Fruit fly (Drosophila melanogaster) whole organism, embryonic: ENCODE data around the gene CG14395.
A peak's percentile ranks its signal among the peaks of the same experiment; 100 is the strongest.

Experiments used
- CG11085 ChIP-seq: fragments of 200-800 bp; sonication (Bioruptor generic); IDR thresholded peaks from 2 replicates; pipeline ENCODE4 v1.3.6; 2022; ENCODE audit warnings: missing biosample characterization, missing genetic modification characterization
- CG13624 ChIP-seq: fragments of 200-800 bp; sonication (Bioruptor generic); optimal IDR thresholded peaks from 2 replicates; lab custom pipeline; 2016; ENCODE audit warnings: missing biosample characterization, missing genetic modification characterization
- CG13775 ChIP-seq: fragments of 200-800 bp; sonication (Bioruptor generic); optimal IDR thresholded peaks from 3 replicates; lab custom pipeline; 2017; ENCODE audit warnings: missing biosample characterization, mild to moderate bottlenecking, missing genetic modification characterization
- CG15479 ChIP-seq: fragments of 200-800 bp; sonication (Bioruptor generic); optimal IDR thresholded peaks from 3 replicates; lab custom pipeline; 2019; ENCODE audit warnings: missing biosample characterization, mild to moderate bottlenecking, missing genetic modification characterization, moderate library complexity
- CG15601 ChIP-seq: fragments of 200-800 bp; sonication (Bioruptor generic); optimal IDR thresholded peaks from 3 replicates; lab custom pipeline; 2019; ENCODE audit warnings: missing biosample characterization, mild to moderate bottlenecking, missing genetic modification characterization, moderate library complexity
- CG1602 ChIP-seq: fragments of 200-800 bp; sonication (Bioruptor generic); optimal IDR thresholded peaks from 3 replicates; lab custom pipeline; 2016; ENCODE audit warnings: missing biosample characterization, missing genetic modification characterization
- CG17568 ChIP-seq: fragments of 200-800 bp; sonication (Bioruptor generic); optimal IDR thresholded peaks from 2 replicates; lab custom pipeline; 2018; ENCODE audit warnings: missing biosample characterization, mild to moderate bottlenecking, missing genetic modification characterization, moderate library complexity
- CG17912 ChIP-seq: fragments of 200-800 bp; sonication (Bioruptor generic); optimal IDR thresholded peaks from 2 replicates; lab custom pipeline; 2018; ENCODE audit warnings: missing biosample characterization, mild to moderate bottlenecking, missing genetic modification characterization
- CG1832 ChIP-seq: fragments of 200-800 bp; sonication (Bioruptor generic); optimal IDR thresholded peaks from 2 replicates; lab custom pipeline; 2017; ENCODE audit warnings: missing biosample characterization, mild to moderate bottlenecking, missing genetic modification characterization, inconsistent platforms
- CG30403 ChIP-seq: fragments of 200-800 bp; sonication (Bioruptor generic); optimal IDR thresholded peaks from 3 replicates; lab custom pipeline; 2016; ENCODE audit warnings: missing biosample characterization, missing genetic modification characterization
- CG3163 ChIP-seq: fragments of 200-800 bp; sonication (Bioruptor generic); optimal IDR thresholded peaks from 3 replicates; lab custom pipeline; 2016; ENCODE audit warnings: missing biosample characterization, missing genetic modification characterization
- CG34224 ChIP-seq: fragments of 200-800 bp; sonication (Bioruptor generic); IDR thresholded peaks from 3 replicates; pipeline ENCODE4 v1.3.6; 2022; ENCODE audit warnings: missing biosample characterization, missing genetic modification characterization; ENCODE audit not compliant: partially characterized antibody
- CG43689 ChIP-seq: fragments of 200-800 bp; sonication (Bioruptor generic); IDR thresholded peaks from 2 replicates; pipeline ENCODE4 v1.3.6; 2022; ENCODE audit warnings: missing biosample characterization, missing genetic modification characterization
- CG4820 ChIP-seq: fragments of 200-800 bp; sonication (Bioruptor generic); optimal IDR thresholded peaks from 3 replicates; lab custom pipeline; 2016; ENCODE audit warnings: missing biosample characterization, missing genetic modification characterization
- CG6654 ChIP-seq: fragments of 200-800 bp; sonication (Bioruptor generic); optimal IDR thresholded peaks from 2 replicates; lab custom pipeline; 2017; ENCODE audit warnings: missing biosample characterization, mild to moderate bottlenecking, missing genetic modification characterization
- CG6854 ChIP-seq: fragments of 200-800 bp; sonication (Bioruptor generic); optimal IDR thresholded peaks from 3 replicates; lab custom pipeline; 2017; ENCODE audit warnings: missing biosample characterization, mild to moderate bottlenecking, missing genetic modification characterization
- CG7745 ChIP-seq: fragments of 200-800 bp; sonication (Bioruptor generic); optimal IDR thresholded peaks from 2 replicates; lab custom pipeline; 2018; ENCODE audit warnings: missing biosample characterization, mild to moderate bottlenecking, missing genetic modification characterization, moderate library complexity
- CG8290 ChIP-seq, 3 experiments: fragments of 200-800 bp; sonication (Bioruptor generic); optimal IDR thresholded peaks; 2 replicates each; lab custom pipeline; 2016 to 2019; ENCODE audit warnings: missing biosample characterization in 3 of 3, missing genetic modification characterization in 3 of 3, mild to moderate bottlenecking in 2 of 3, moderate library complexity in 1 of 3
- CG9797 ChIP-seq: fragments of 200-800 bp; sonication (Bioruptor generic); optimal IDR thresholded peaks from 3 replicates; lab custom pipeline; 2018; ENCODE audit warnings: missing biosample characterization, mild to moderate bottlenecking, missing genetic modification characterization
- CkIIα-i1 ChIP-seq: fragments of 200-800 bp; sonication (Bioruptor generic); IDR thresholded peaks from 2 replicates; pipeline ENCODE4 v1.3.6; 2022; ENCODE audit warnings: missing biosample characterization, missing genetic modification characterization
- Dfd ChIP-seq, 2 experiments: fragments of >200 bp; optimal IDR thresholded peaks; 2 replicates each; lab custom pipeline; 2017; ENCODE audit warnings: missing biosample characterization in 2 of 2, missing genetic modification characterization in 2 of 2
- Dll ChIP-seq: fragments of 200-800 bp; sonication (Bioruptor generic); IDR thresholded peaks from 4 replicates; pipeline ENCODE4 v1.3.6; 2022; ENCODE audit warnings: missing biosample characterization, missing genetic modification characterization; ENCODE audit not compliant: partially characterized antibody
- Ets97D ChIP-seq: fragments of 200-800 bp; sonication (Bioruptor generic); optimal IDR thresholded peaks from 3 replicates; lab custom pipeline; 2016; ENCODE audit warnings: missing biosample characterization, missing genetic modification characterization
- HHEX ChIP-seq: fragments of 200-800 bp; sonication (Bioruptor generic); optimal IDR thresholded peaks from 3 replicates; lab custom pipeline; 2017; ENCODE audit warnings: missing biosample characterization, mild to moderate bottlenecking, missing genetic modification characterization, missing genetic modification reagents
- MESR4 ChIP-seq: fragments of 200-800 bp; sonication (Bioruptor generic); optimal IDR thresholded peaks from 2 replicates; lab custom pipeline; 2018; ENCODE audit warnings: missing biosample characterization, mild to moderate bottlenecking, missing genetic modification characterization, moderate library complexity
- Mad ChIP-seq: fragments of 200-800 bp; sonication (Bioruptor generic); optimal IDR thresholded peaks from 2 replicates; lab custom pipeline; 2016; ENCODE audit warnings: missing biosample characterization, missing genetic modification characterization
- Meics ChIP-seq: fragments of 200-800 bp; sonication (Bioruptor generic); optimal IDR thresholded peaks from 2 replicates; lab custom pipeline; 2017; ENCODE audit warnings: missing biosample characterization, mild to moderate bottlenecking, missing genetic modification characterization
- Nf-YA ChIP-seq: fragments of 200-800 bp; sonication (Bioruptor generic); IDR thresholded peaks from 2 replicates; pipeline ENCODE4 v1.3.6; 2022; ENCODE audit warnings: missing biosample characterization, missing genetic modification characterization
- Opbp ChIP-seq: fragments of 200-800 bp; sonication (Bioruptor generic); IDR thresholded peaks from 3 replicates; pipeline ENCODE4 v1.3.6; 2022; ENCODE audit warnings: missing biosample characterization, missing genetic modification characterization; ENCODE audit not compliant: partially characterized antibody
- Xrp1 ChIP-seq: fragments of 200-800 bp; sonication (Bioruptor generic); IDR thresholded peaks from 2 replicates; pipeline ENCODE4 v1.3.6; 2022; ENCODE audit warnings: missing biosample characterization, missing genetic modification characterization
- ab ChIP-seq: fragments of 200-800 bp; sonication (Bioruptor generic); optimal IDR thresholded peaks from 2 replicates; lab custom pipeline; 2016; ENCODE audit warnings: missing biosample characterization, missing genetic modification characterization
- btn ChIP-seq: fragments of 200-800 bp; sonication (Bioruptor generic); optimal IDR thresholded peaks from 2 replicates; lab custom pipeline; 2016; ENCODE audit warnings: missing biosample characterization, missing genetic modification characterization
- dati ChIP-seq: fragments of 200-800 bp; sonication (Bioruptor generic); IDR thresholded peaks from 2 replicates; pipeline ENCODE4 v1.3.6; 2022; ENCODE audit warnings: missing biosample characterization, missing genetic modification characterization
- fu2 ChIP-seq: fragments of 200-800 bp; sonication (Bioruptor generic); optimal IDR thresholded peaks from 2 replicates; lab custom pipeline; 2016; ENCODE audit warnings: missing biosample characterization, missing genetic modification characterization
- gsb ChIP-seq: fragments of 200-800 bp; sonication (Bioruptor generic); IDR thresholded peaks from 2 replicates; pipeline ENCODE4 v1.3.6; 2022; ENCODE audit warnings: missing biosample characterization, missing genetic modification characterization
- jumu ChIP-seq: fragments of 200-800 bp; sonication (Bioruptor generic); optimal IDR thresholded peaks from 3 replicates; lab custom pipeline; 2016; ENCODE audit warnings: missing biosample characterization, missing genetic modification characterization
- kni ChIP-seq: fragments of 200-800 bp; sonication (Bioruptor generic); optimal IDR thresholded peaks from 3 replicates; lab custom pipeline; 2017; ENCODE audit warnings: mild to moderate bottlenecking, missing biosample characterization, missing genetic modification reagents, missing genetic modification characterization
- mam ChIP-seq: fragments of 200-800 bp; sonication (Bioruptor generic); optimal IDR thresholded peaks from 3 replicates; lab custom pipeline; 2016; ENCODE audit warnings: missing biosample characterization, missing genetic modification characterization
- nau ChIP-seq: fragments of 200-800 bp; sonication (Bioruptor generic); optimal IDR thresholded peaks from 3 replicates; lab custom pipeline; 2017; ENCODE audit warnings: missing biosample characterization, mild to moderate bottlenecking, missing genetic modification characterization, missing genetic modification reagents
- pan ChIP-seq, 4 experiments: fragments of >200 bp in 3 of 4; fragments of 200-800 bp in 1 of 4; sonication (Bioruptor generic) in 1 of 4; optimal IDR thresholded peaks in 3 of 4; IDR thresholded peaks in 1 of 4; 2 replicates each; pipeline versions ENCODE4 v1.3.6 to Lab custom; 2017 to 2022; ENCODE audit warnings: missing biosample characterization in 2 of 4, missing genetic modification characterization in 2 of 4, mixed read lengths in 1 of 4
- psq ChIP-seq: fragments of 200-800 bp; sonication (Bioruptor generic); optimal IDR thresholded peaks from 2 replicates; lab custom pipeline; 2017; ENCODE audit warnings: missing biosample characterization, missing genetic modification characterization
- repo ChIP-seq: fragments of 200-800 bp; sonication (Bioruptor generic); optimal IDR thresholded peaks from 2 replicates; lab custom pipeline; 2016; ENCODE audit warnings: missing biosample characterization, missing genetic modification characterization
- salm ChIP-seq: fragments of 200-800 bp; sonication (Bioruptor generic); optimal IDR thresholded peaks from 2 replicates; lab custom pipeline; 2018; ENCODE audit warnings: missing biosample characterization, mild to moderate bottlenecking, missing genetic modification characterization
- sisA ChIP-seq: fragments of 200-800 bp; sonication (Bioruptor generic); IDR thresholded peaks from 2 replicates; pipeline ENCODE4 v1.3.6; 2022; ENCODE audit warnings: missing biosample characterization, missing genetic modification characterization
- trem ChIP-seq: fragments of 200-800 bp; optimal IDR thresholded peaks from 3 replicates; lab custom pipeline; 2019; ENCODE audit warnings: missing biosample characterization, mild to moderate bottlenecking, missing genetic modification characterization, moderate library complexity
- trh ChIP-seq: fragments of 200-800 bp; sonication (Bioruptor generic); optimal IDR thresholded peaks from 2 replicates; lab custom pipeline; 2016; ENCODE audit warnings: missing biosample characterization, missing genetic modification characterization
- twi ChIP-seq: fragments of 200-800 bp; optimal IDR thresholded peaks from 2 replicates; lab custom pipeline; 2019; ENCODE audit warnings: missing biosample characterization, mild to moderate bottlenecking, missing genetic modification characterization, moderate library complexity
- unpg ChIP-seq: fragments of 200-800 bp; sonication (Bioruptor generic); optimal IDR thresholded peaks from 3 replicates; lab custom pipeline; 2018; ENCODE audit warnings: missing biosample characterization, mild to moderate bottlenecking, missing genetic modification characterization, moderate library complexity

Gene CG14395

DNA sequence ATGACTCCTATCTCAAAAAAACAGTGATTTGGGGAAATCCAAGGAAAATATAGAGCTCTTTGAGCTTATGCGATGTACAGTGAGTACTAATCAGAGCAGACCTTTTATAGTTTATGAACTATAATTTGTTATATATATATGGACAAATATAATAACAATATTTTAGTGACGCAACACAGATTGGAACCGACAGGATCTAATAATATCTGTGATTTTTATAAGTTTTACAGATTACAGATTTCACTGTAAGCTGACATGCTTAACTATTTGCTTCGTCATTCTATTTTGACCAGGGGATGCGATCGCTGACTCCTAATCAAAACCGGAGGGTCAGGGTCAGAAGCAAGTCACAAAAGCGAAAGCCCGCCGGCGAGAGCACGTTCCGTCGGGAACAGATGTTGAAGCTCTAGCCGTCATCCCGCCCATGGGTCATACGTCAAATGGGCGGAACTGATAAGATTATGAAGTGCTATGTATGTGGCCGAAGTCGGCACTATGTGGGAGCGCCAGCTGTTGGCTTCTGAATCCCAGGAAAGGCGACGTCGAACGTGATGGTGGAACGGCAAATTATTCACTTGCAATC is 11.5 kb downstream of the CG14395 start, which contains the start of gene Gnmt (continued):
- TF ChIP-seq Xrp1 (GFP tag; lab: Robert Waterston, UW) (no peak), CG30403 (GFP tag; lab: Kevin White, UChicago) (peak; percentile 11)

DNA sequence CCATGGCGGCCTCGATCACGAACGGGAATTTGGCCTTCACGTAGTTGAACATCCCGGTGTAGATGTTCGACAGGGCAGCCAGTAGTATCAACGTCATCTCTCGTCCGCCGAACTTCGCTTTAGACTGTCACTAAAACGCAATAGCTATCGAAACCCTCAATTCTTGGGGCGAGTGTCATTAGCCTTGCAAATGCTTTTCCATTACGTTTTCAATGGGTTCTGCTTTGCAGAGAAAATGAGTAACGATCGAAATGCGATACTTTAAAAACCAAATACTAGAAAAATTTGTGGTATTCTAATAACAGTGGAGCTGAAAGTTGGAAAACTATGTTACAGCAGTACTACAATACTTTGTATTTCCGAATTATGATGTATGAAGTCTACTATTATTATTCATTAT is 13.5 kb downstream of the CG14395 start, which contains the start of gene CG43630:
TSS of gene CG43630 (minus strand) at position 101 of the 400 bp plus-strand sequence.
- no peak for TF ChIP-seq mam (GFP tag; lab: Kevin White, UChicago)
- TF ChIP-seq pan (optimal IDR thresholded peaks at IDR 0.05; lab: Kevin White, UChicago) = no peak
- no peak for TF ChIP-seq pan (GFP tag; optimal IDR thresholded peaks at IDR 0.05 in 1 of 2, IDR thresholded peaks at IDR 0.05 in 1 of 2)
- no peak for TF ChIP-seq CG3163
- TF ChIP-seq salm (tag; lab: Kevin White, UChicago) = no peak
- no peak for TF ChIP-seq kni
- TF ChIP-seq trem (tag; lab: Kevin White, UChicago) = no peak
- TF ChIP-seq sisA (GFP tag; lab: Robert Waterston, UW) = no peak
- TF ChIP-seq CG17912 (GFP tag; lab: Kevin White, UChicago) = no peak
- TF ChIP-seq CG13624 = no peak
- TF ChIP-seq unpg (GFP tag; lab: Kevin White, UChicago) = no peak
- TF ChIP-seq gsb = no peak
- TF ChIP-seq repo (GFP tag; lab: Kevin White, UChicago) = no peak
- TF ChIP-seq CkIIα-i1 = no peak
- no peak for TF ChIP-seq CG8290 (GFP tag; optimal IDR thresholded peaks at IDR 0.05; lab: Kevin White, UChicago)
- TF ChIP-seq CG8290 (tag; optimal IDR thresholded peaks at IDR 0.05; lab: Kevin White, UChicago) = no peak
- TF ChIP-seq nau (GFP tag; lab: Kevin White, UChicago) = no peak
- TF ChIP-seq CG17568 = no peak
- no peak for TF ChIP-seq Opbp (GFP tag; lab: Robert Waterston, UW)
- TF ChIP-seq btn (GFP tag; lab: Kevin White, UChicago) = no peak

DNA sequence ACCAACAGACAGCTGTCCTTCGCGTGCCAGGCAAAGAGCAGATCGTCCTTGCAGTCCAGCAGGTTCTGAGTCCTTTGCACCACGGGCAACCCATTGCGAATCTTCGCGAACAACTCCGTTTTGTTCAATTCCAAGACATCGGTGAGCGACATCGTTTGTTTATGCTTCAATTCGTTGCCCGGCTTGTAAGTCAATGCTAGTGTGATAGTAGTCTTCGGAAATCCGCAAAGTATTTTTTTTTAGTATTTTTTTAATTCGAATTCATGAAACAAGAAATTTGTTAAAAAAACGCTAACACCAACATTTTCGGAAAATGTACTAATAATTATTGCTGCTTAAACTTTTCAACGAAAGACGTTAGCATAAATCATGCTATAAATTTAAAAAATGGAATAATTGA is 16.2 kb downstream of the CG14395 start, which contains the start of gene mbo:
TSS of gene mbo (minus strand) at position 203 of the 400 bp plus-strand sequence.
- TF ChIP-seq fu2 (GFP tag; lab: Kevin White, UChicago) = no peak
- TF ChIP-seq CG9797 (GFP tag; lab: Kevin White, UChicago) = peak; percentile 55
- TF ChIP-seq CG43689 = no peak
- TF ChIP-seq trh (GFP tag; lab: Kevin White, UChicago) = no peak
- TF ChIP-seq CG15479 = no peak
- no peak for TF ChIP-seq Dfd (GFP tag; optimal IDR thresholded peaks at IDR 0.05; lab: Kevin White, UChicago)
- no peak for TF ChIP-seq Meics (GFP tag; lab: Kevin White, UChicago)
- TF ChIP-seq twi (tag; lab: Kevin White, UChicago) = no peak
- TF ChIP-seq CG34224 (GFP tag; lab: Robert Waterston, UW) = no peak
- TF ChIP-seq CG7745 (tag; lab: Kevin White, UChicago) = no peak
- no peak for TF ChIP-seq CG13775
- no peak for TF ChIP-seq CG6854 (GFP tag; lab: Kevin White, UChicago)
- TF ChIP-seq CG4820 (GFP tag; lab: Kevin White, UChicago) = no peak
- TF ChIP-seq MESR4 = peak; percentile 38
- TF ChIP-seq CG15601 (tag; lab: Kevin White, UChicago) = peak; percentile 74
- TF ChIP-seq CG6654 (GFP tag; lab: Kevin White, UChicago) = no peak
- no peak for TF ChIP-seq jumu (GFP tag; lab: Kevin White, UChicago)
- no peak for TF ChIP-seq psq (GFP tag; lab: Kevin White, UChicago)
- TF ChIP-seq Nf-YA (GFP tag; lab: Robert Waterston, UW) = no peak
- TF ChIP-seq HHEX (GFP tag; lab: Kevin White, UChicago) = no peak
- TF ChIP-seq ab (GFP tag; lab: Kevin White, UChicago) = no peak
- no peak for TF ChIP-seq Ets97D
- no peak for TF ChIP-seq Dll
- no peak for TF ChIP-seq Mad (GFP tag; lab: Kevin White, UChicago)
- TF ChIP-seq dati (GFP tag; lab: Robert Waterston, UW) = no peak
- no peak for TF ChIP-seq CG1602 (GFP tag; lab: Kevin White, UChicago)
- no peak for TF ChIP-seq CG1832 (GFP tag; lab: Kevin White, UChicago)
- TF ChIP-seq CG11085 (GFP tag; lab: Robert Waterston, UW) = no peak
